Worm (Caenorhabditis elegans): Measurements from ENCODE around the gene gst-9.
"Not testable (repeated sequence)": the region's sequence is repeated elsewhere in the genome, so short reads cannot be mapped to it uniquely, and the experiment has no call there.

Gene gst-9

ce11 chrII:4888527-4889487 lies 2.6 kb upstream of the gst-9 start, which contains the start of gene pgm-1:
TSS of gene pgm-1 (plus strand) at chrII:4889437.
- TF ChIP-seq unc-120 (tag; optimal IDR thresholded peaks at IDR 0.05; ENCODE audit: poor library complexity, severe bottlenecking), result peak; percentile 34
- TF ChIP-seq pha-4 (tag; optimal IDR thresholded peaks at IDR 0.05), result no peak
- TF ChIP-seq tbx-8 (GFP tag; optimal IDR thresholded peaks at IDR 0.05), result no peak
- peak; percentile 57 for TF ChIP-seq hlh-1 (tag; optimal IDR thresholded peaks at IDR 0.05)

ce11 chrII:4892594-4892993 lies 1.2 kb downstream of the gst-9 start, which contains the start of gene msp-33:
TSS of gene msp-33 (minus strand) at chrII:4892694.
- TF ChIP-seq snpc-4 (tag; optimal IDR thresholded peaks at IDR 0.05) (no peak), nhr-76 (tag; optimal IDR thresholded peaks at IDR 0.05) (no peak), unc-62 (GFP tag; optimal IDR thresholded peaks at IDR 0.05) (no peak), sptf-1 (tag; optimal IDR thresholded peaks at IDR 0.05) (no peak), ceh-39 (tag; optimal IDR thresholded peaks at IDR 0.05) (no peak), ztf-11 (tag; optimal IDR thresholded peaks at IDR 0.05) (no peak), ces-1 (GFP tag; optimal IDR thresholded peaks at IDR 0.05) (no peak), ceh-43 (GFP tag; optimal IDR thresholded peaks at IDR 0.05) (no peak), bed-3 (GFP tag; optimal IDR thresholded peaks at IDR 0.05) (no peak), nhr-12 (tag; optimal IDR thresholded peaks at IDR 0.05) (no peak), flh-1 (GFP tag; optimal IDR thresholded peaks at IDR 0.05) (no peak), lin-32 (GFP tag; optimal IDR thresholded peaks at IDR 0.05) (no peak), lsy-2 (tag; optimal IDR thresholded peaks at IDR 0.05) (no peak), zip-8 (tag; optimal IDR thresholded peaks at IDR 0.05) (no peak), hlh-1 (tag; optimal IDR thresholded peaks at IDR 0.05) (no peak), ham-2 (GFP tag; optimal IDR thresholded peaks at IDR 0.05) (no peak), nhr-2 (tag; optimal IDR thresholded peaks at IDR 0.05) (no peak)

ce11 chrII:4898529-4898928 lies 7.1 kb downstream of the gst-9 start, which contains the start of gene msp-32:
TSS of gene msp-32 (plus strand) at chrII:4898829.
- not testable (repeated sequence) for TF ChIP-seq lsy-2 (tag; optimal IDR thresholded peaks at IDR 0.05); flh-1 (GFP tag; optimal IDR thresholded peaks at IDR 0.05); ceh-43 (GFP tag; optimal IDR thresholded peaks at IDR 0.05)

ce11 chrII:4902035-4902434 lies 10.7 kb downstream of the gst-9 start, which contains the start of gene R05F9.9:
TSS of gene R05F9.9 (minus strand) at chrII:4902100.
- no peak for TF ChIP-seq sptf-1 (tag; optimal IDR thresholded peaks at IDR 0.05)
- no peak for TF ChIP-seq lin-32 (GFP tag; optimal IDR thresholded peaks at IDR 0.05)
- TF ChIP-seq mep-1 (tag; optimal IDR thresholded peaks at IDR 0.05), result peak; percentile 46
- TF ChIP-seq zip-8 (tag; optimal IDR thresholded peaks at IDR 0.05), result no peak
- no peak for TF ChIP-seq nhr-76 (tag; optimal IDR thresholded peaks at IDR 0.05)
- peak; percentile 37 for TF ChIP-seq lsy-2 (tag; optimal IDR thresholded peaks at IDR 0.05)
- TF ChIP-seq ceh-43 (GFP tag; optimal IDR thresholded peaks at IDR 0.05), result no peak
- TF ChIP-seq pha-4 (tag; optimal IDR thresholded peaks at IDR 0.05), result no peak
- peak; percentile 29 for TF ChIP-seq ces-1 (GFP tag; optimal IDR thresholded peaks at IDR 0.05)
- TF ChIP-seq unc-62 (GFP tag; optimal IDR thresholded peaks at IDR 0.05), result no peak
- TF ChIP-seq nhr-28 (tag; optimal IDR thresholded peaks at IDR 0.05), result no peak
- TF ChIP-seq elt-1 (tag; optimal IDR thresholded peaks at IDR 0.05; ENCODE audit: borderline replicate concordance, insufficient read depth), result no peak
- TF ChIP-seq flh-1 (GFP tag; optimal IDR thresholded peaks at IDR 0.05), result no peak
- no peak for TF ChIP-seq tbx-8 (GFP tag; optimal IDR thresholded peaks at IDR 0.05)
- TF ChIP-seq nhr-237 (tag; optimal IDR thresholded peaks at IDR 0.05), result no peak
- no peak for TF ChIP-seq drap-1 (GFP tag; optimal IDR thresholded peaks at IDR 0.05)
- TF ChIP-seq cnd-1 (tag; optimal IDR thresholded peaks at IDR 0.05), result no peak
- no peak for TF ChIP-seq nhr-12 (tag; optimal IDR thresholded peaks at IDR 0.05)
- TF ChIP-seq sem-2 (GFP tag; optimal IDR thresholded peaks at IDR 0.05), result no peak
- TF ChIP-seq lin-13 (tag; optimal IDR thresholded peaks at IDR 0.05), result no peak
- no peak for TF ChIP-seq mls-2 (tag; optimal IDR thresholded peaks at IDR 0.05)
- no peak for TF ChIP-seq M03D4.4 (tag; optimal IDR thresholded peaks at IDR 0.05)
- TF ChIP-seq ztf-11 (tag; optimal IDR thresholded peaks at IDR 0.05), result no peak
- TF ChIP-seq unc-39 (tag; optimal IDR thresholded peaks at IDR 0.05), result no peak
- no peak for TF ChIP-seq snpc-4 (tag; optimal IDR thresholded peaks at IDR 0.05)
- TF ChIP-seq blmp-1 (tag; optimal IDR thresholded peaks at IDR 0.05), result no peak
- no peak for TF ChIP-seq nhr-2 (tag; optimal IDR thresholded peaks at IDR 0.05)
- TF ChIP-seq ham-2 (GFP tag; optimal IDR thresholded peaks at IDR 0.05), result no peak
- TF ChIP-seq ceh-39 (tag; optimal IDR thresholded peaks at IDR 0.05), result peak; percentile 75
- no peak for TF ChIP-seq unc-120 (tag; optimal IDR thresholded peaks at IDR 0.05; ENCODE audit: poor library complexity, severe bottlenecking)
- no peak for TF ChIP-seq hlh-1 (tag; optimal IDR thresholded peaks at IDR 0.05)
- no peak for TF ChIP-seq ceh-83 (GFP tag; optimal IDR thresholded peaks at IDR 0.05)
- TF ChIP-seq elt-3 (tag; optimal IDR thresholded peaks at IDR 0.05), result no peak
- no peak for TF ChIP-seq mab-5 (tag; optimal IDR thresholded peaks at IDR 0.05)
- TF ChIP-seq bed-3 (GFP tag; optimal IDR thresholded peaks at IDR 0.05), result no peak

Measured in whole organism, mixed stage, embryonic.